Fruit fly (Drosophila melanogaster) whole organism, embryonic: ENCODE results near the gene CG10365.

Source experiments
- Blimp-1 ChIP-seq: fragments of 200-800 bp; sonication (Bioruptor generic); optimal IDR thresholded peaks from 3 replicates; lab custom pipeline; 2018; ENCODE audit warnings: missing biosample characterization, missing genetic modification characterization, mild to moderate bottlenecking, moderate library complexity, missing genetic modification reagents
- BtbVII ChIP-seq: fragments of 200-800 bp; sonication (Bioruptor generic); optimal IDR thresholded peaks from 3 replicates; lab custom pipeline; 2017; ENCODE audit warnings: missing biosample characterization, mild to moderate bottlenecking, missing genetic modification characterization
- CG10366 ChIP-seq: fragments of 200-800 bp; sonication (Bioruptor generic); IDR thresholded peaks from 2 replicates; pipeline ENCODE4 v1.3.6; 2022; ENCODE audit warnings: missing biosample characterization, missing genetic modification characterization
- CG12155 ChIP-seq: fragments of 200-800 bp; sonication (Bioruptor generic); optimal IDR thresholded peaks from 3 replicates; lab custom pipeline; 2016; ENCODE audit warnings: missing biosample characterization, missing genetic modification characterization
- CG12744 ChIP-seq: fragments of 200-800 bp; sonication (Bioruptor generic); optimal IDR thresholded peaks from 2 replicates; lab custom pipeline; 2016; ENCODE audit warnings: missing biosample characterization, missing genetic modification characterization
- CG13123 ChIP-seq: fragments of 200-800 bp; sonication (Bioruptor generic); optimal IDR thresholded peaks from 2 replicates; lab custom pipeline; 2016; ENCODE audit warnings: missing biosample characterization, missing genetic modification characterization
- CG14050 ChIP-seq: fragments of 200-800 bp; sonication (Bioruptor generic); IDR thresholded peaks from 3 replicates; pipeline ENCODE4 v1.3.6; 2022; ENCODE audit warnings: missing biosample characterization, missing genetic modification characterization
- CG14710 ChIP-seq: fragments of 200-800 bp; sonication (Bioruptor generic); optimal IDR thresholded peaks from 3 replicates; lab custom pipeline; 2019; ENCODE audit warnings: missing biosample characterization, mild to moderate bottlenecking, missing genetic modification characterization, moderate library complexity
- CG1647 ChIP-seq: fragments of 200-800 bp; sonication (Bioruptor generic); optimal IDR thresholded peaks from 3 replicates; lab custom pipeline; 2016; ENCODE audit warnings: missing biosample characterization, missing genetic modification characterization
- CG17829 ChIP-seq: fragments of 200-800 bp; optimal IDR thresholded peaks from 2 replicates; lab custom pipeline; 2019; ENCODE audit warnings: missing biosample characterization, mild to moderate bottlenecking, missing genetic modification characterization, moderate library complexity
- CG18011 ChIP-seq: fragments of 200-800 bp; sonication (Bioruptor generic); optimal IDR thresholded peaks from 2 replicates; lab custom pipeline; 2017; ENCODE audit warnings: missing biosample characterization, missing genetic modification characterization, mild to moderate bottlenecking, moderate library complexity, missing genotype
- CG18476 ChIP-seq: fragments of 200-800 bp; sonication (Bioruptor generic); optimal IDR thresholded peaks from 2 replicates; lab custom pipeline; 2016; ENCODE audit warnings: missing biosample characterization, mild to moderate bottlenecking, missing genetic modification characterization
- CG18599 ChIP-seq: fragments of 200-800 bp; sonication (Bioruptor generic); optimal IDR thresholded peaks from 3 replicates; lab custom pipeline; 2017; ENCODE audit warnings: missing biosample characterization, missing genetic modification characterization, mild to moderate bottlenecking, moderate library complexity, missing genetic modification reagents
- CG18619 ChIP-seq: fragments of 200-800 bp; sonication (Bioruptor generic); optimal IDR thresholded peaks from 3 replicates; lab custom pipeline; 2017; ENCODE audit warnings: missing biosample characterization, mild to moderate bottlenecking, missing genetic modification characterization
- CG2889 ChIP-seq: fragments of 200-800 bp; sonication (Bioruptor generic); IDR thresholded peaks from 3 replicates; pipeline ENCODE4 v1.3.6; 2022; ENCODE audit warnings: missing biosample characterization, missing genetic modification characterization
- CG30020 ChIP-seq: fragments of 200-800 bp; optimal IDR thresholded peaks from 2 replicates; lab custom pipeline; 2019; ENCODE audit warnings: missing biosample characterization, mild to moderate bottlenecking, missing genetic modification characterization, moderate library complexity
- CG3163 ChIP-seq: fragments of 200-800 bp; sonication (Bioruptor generic); optimal IDR thresholded peaks from 3 replicates; lab custom pipeline; 2016; ENCODE audit warnings: missing biosample characterization, missing genetic modification characterization
- CG32767 ChIP-seq: fragments of 200-800 bp; sonication (Bioruptor generic); IDR thresholded peaks from 2 replicates; pipeline ENCODE4 v1.3.6; 2022; ENCODE audit warnings: missing biosample characterization, missing genetic modification characterization
- CG32772 ChIP-seq: fragments of 200-800 bp; sonication (Bioruptor generic); IDR thresholded peaks from 2 replicates; pipeline ENCODE4 v1.3.6; 2022; ENCODE audit warnings: missing biosample characterization, missing genetic modification characterization
- CG5180 ChIP-seq: fragments of 200-800 bp; sonication (Bioruptor generic); optimal IDR thresholded peaks from 3 replicates; lab custom pipeline; 2017; ENCODE audit warnings: missing biosample characterization, missing genetic modification characterization, mild to moderate bottlenecking, moderate library complexity, missing genetic modification reagents
- CG6254 ChIP-seq: fragments of 200-800 bp; sonication (Bioruptor generic); optimal IDR thresholded peaks from 3 replicates; lab custom pipeline; 2017; ENCODE audit warnings: mild to moderate bottlenecking, missing biosample characterization, missing genetic modification reagents, missing genetic modification characterization
- CG7786 ChIP-seq: fragments of 200-800 bp; sonication (Bioruptor generic); optimal IDR thresholded peaks from 2 replicates; lab custom pipeline; 2016; ENCODE audit warnings: missing biosample characterization, missing genetic modification characterization
- CG9932 ChIP-seq: fragments of 200-800 bp; sonication (Bioruptor generic); IDR thresholded peaks from 2 replicates; pipeline ENCODE4 v1.3.6; 2022; ENCODE audit warnings: missing biosample characterization, missing genetic modification characterization
- Dbx ChIP-seq: fragments of 200-800 bp; sonication (Bioruptor generic); IDR thresholded peaks from 3 replicates; pipeline ENCODE4 v1.3.6; 2022; ENCODE audit warnings: missing biosample characterization, missing genetic modification characterization
- Ets65A ChIP-seq: fragments of 200-800 bp; sonication (Bioruptor generic); peaks from one replicate; lab custom pipeline; 2016; ENCODE audit warnings: missing biosample characterization, missing genetic modification characterization
- Fer1 ChIP-seq: fragments of 200-800 bp; sonication (Bioruptor generic); optimal IDR thresholded peaks from 2 replicates; lab custom pipeline; 2017; ENCODE audit warnings: missing biosample characterization, mild to moderate bottlenecking, missing genetic modification characterization
- Fer2 ChIP-seq: fragments of 200-800 bp; sonication (Bioruptor generic); optimal IDR thresholded peaks from 2 replicates; lab custom pipeline; 2018; ENCODE audit warnings: missing biosample characterization, mild to moderate bottlenecking, missing genetic modification characterization, moderate library complexity
- Hr51 ChIP-seq, 2 experiments: fragments of 200-800 bp; sonication (Bioruptor generic); optimal IDR thresholded peaks; 2 replicates in 1 of 2; 3 replicates in 1 of 2; lab custom pipeline; 2016 to 2018; ENCODE audit warnings: missing biosample characterization in 2 of 2, missing genetic modification characterization in 2 of 2, mild to moderate bottlenecking in 1 of 2, moderate library complexity in 1 of 2
- Jarid2 ChIP-seq: fragments of 200-800 bp; sonication (Bioruptor generic); optimal IDR thresholded peaks from 3 replicates; lab custom pipeline; 2017; ENCODE audit warnings: mild to moderate bottlenecking, missing biosample characterization, missing genetic modification reagents, missing genetic modification characterization
- Mad ChIP-seq: fragments of 200-800 bp; sonication (Bioruptor generic); optimal IDR thresholded peaks from 2 replicates; lab custom pipeline; 2016; ENCODE audit warnings: missing biosample characterization, missing genetic modification characterization
- Max ChIP-seq: fragments of 200-800 bp; sonication (Bioruptor generic); optimal IDR thresholded peaks from 2 replicates; lab custom pipeline; 2016; ENCODE audit warnings: missing biosample characterization, mild to moderate bottlenecking, missing genetic modification characterization
- Spps ChIP-seq: fragments of 200-800 bp; sonication (Bioruptor generic); optimal IDR thresholded peaks from 2 replicates; lab custom pipeline; 2018; ENCODE audit warnings: missing biosample characterization, mild to moderate bottlenecking, missing genetic modification characterization
- Vsx1 ChIP-seq: fragments of 200-800 bp; sonication (Bioruptor generic); optimal IDR thresholded peaks from 2 replicates; lab custom pipeline; 2017; ENCODE audit warnings: missing biosample characterization, mild to moderate bottlenecking, missing genetic modification characterization, missing genetic modification reagents
- caup ChIP-seq: fragments of 200-800 bp; sonication (Bioruptor generic); optimal IDR thresholded peaks from 3 replicates; lab custom pipeline; 2017; ENCODE audit warnings: missing biosample characterization, mild to moderate bottlenecking, missing genetic modification characterization, moderate library complexity; ENCODE audit not compliant: severe bottlenecking
- fru ChIP-seq: fragments of >200 bp; optimal IDR thresholded peaks from 2 replicates; lab custom pipeline; 2017
- gce ChIP-seq: fragments of 200-800 bp; sonication (Bioruptor generic); IDR thresholded peaks from 3 replicates; pipeline ENCODE4 v1.3.6; 2022; ENCODE audit warnings: missing biosample characterization, missing genetic modification characterization
- gt ChIP-seq: fragments of 200-800 bp; sonication (Bioruptor generic); IDR thresholded peaks from 2 replicates; pipeline ENCODE4 v1.3.6; 2022; ENCODE audit warnings: missing biosample characterization, missing genetic modification characterization
- lab ChIP-seq: fragments of 200-800 bp; sonication (Bioruptor generic); optimal IDR thresholded peaks from 3 replicates; lab custom pipeline; 2017; ENCODE audit warnings: missing biosample characterization, missing genetic modification characterization, mild to moderate bottlenecking, moderate library complexity, missing genetic modification reagents
- pho ChIP-seq: fragments of 200-800 bp; sonication (Bioruptor generic); optimal IDR thresholded peaks from 2 replicates; lab custom pipeline; 2016; ENCODE audit warnings: missing biosample characterization, missing genetic modification characterization
- prd ChIP-seq, 3 experiments: fragments of >200 bp in 2 of 3; fragments of 200-800 bp in 1 of 3; sonication (Bioruptor generic) in 1 of 3; optimal IDR thresholded peaks in 2 of 3; IDR thresholded peaks in 1 of 3; 2 replicates in 2 of 3; 3 replicates in 1 of 3; pipeline versions ENCODE4 v1.3.6 to Lab custom; 2017 to 2022; ENCODE audit warnings: missing biosample characterization in 1 of 3, missing genetic modification characterization in 1 of 3
- sc ChIP-seq, 3 experiments: fragments of >200 bp in 2 of 3; fragments of 200-800 bp in 1 of 3; sonication (Bioruptor generic) in 1 of 3; optimal IDR thresholded peaks; 2 replicates in 2 of 3; 3 replicates in 1 of 3; lab custom pipeline; 2017; ENCODE audit warnings: mild to moderate bottlenecking in 1 of 3, missing biosample characterization in 1 of 3, missing genetic modification characterization in 1 of 3, missing genetic modification reagents in 1 of 3
- schlank ChIP-seq: fragments of 200-800 bp; sonication (Bioruptor generic); optimal IDR thresholded peaks from 2 replicates; lab custom pipeline; 2018; ENCODE audit warnings: missing biosample characterization, mild to moderate bottlenecking, missing genetic modification characterization
- scrt ChIP-seq: fragments of 200-800 bp; sonication (Bioruptor generic); optimal IDR thresholded peaks from 2 replicates; lab custom pipeline; 2018; ENCODE audit warnings: missing biosample characterization, mild to moderate bottlenecking, missing genetic modification characterization, moderate library complexity
- sima ChIP-seq: fragments of 200-800 bp; sonication (Bioruptor generic); optimal IDR thresholded peaks from 2 replicates; lab custom pipeline; 2016; ENCODE audit warnings: missing biosample characterization, missing genetic modification characterization
- slou ChIP-seq: fragments of 200-800 bp; sonication (Bioruptor generic); optimal IDR thresholded peaks from 3 replicates; lab custom pipeline; 2016; ENCODE audit warnings: missing biosample characterization, missing genetic modification characterization
- sr ChIP-seq: fragments of 200-800 bp; sonication (Bioruptor generic); IDR thresholded peaks from 3 replicates; pipeline ENCODE4 v1.3.6; 2022; ENCODE audit warnings: missing biosample characterization, missing genetic modification characterization
- ssp ChIP-seq: fragments of 200-800 bp; sonication (Bioruptor generic); IDR thresholded peaks from 2 replicates; pipeline ENCODE4 v1.3.6; 2022; ENCODE audit warnings: missing biosample characterization, missing genetic modification characterization

The CG10365 gene

dm6 chr3R:23678349-23679193 is 44.6 kb upstream of the CG10365 start, which contains the start of gene GILT2 (continued):
- TF ChIP-seq CG14050 (GFP tag; lab: Robert Waterston, UW) (peak; percentile 83), ssp (GFP tag; lab: Robert Waterston, UW) (peak; percentile 81), Vsx1 (GFP tag; lab: Kevin White, UChicago) (peak; percentile 83), CG18599 (GFP tag; lab: Kevin White, UChicago) (peak; percentile 97), CG18619 (peak; percentile 89), CG9932 (GFP tag; lab: Robert Waterston, UW) (peak; percentile 83), CG30020 (peak; percentile 62), slou (GFP tag; lab: Kevin White, UChicago) (peak; percentile 57), caup (peak; percentile 93), sr (GFP tag; lab: Robert Waterston, UW) (peak; percentile 50; the same call in 2 of the 3 replicates), CG1647 (peak; percentile 9), CG18476 (GFP tag; lab: Kevin White, UChicago) (peak; percentile 86), Fer1 (GFP tag; lab: Kevin White, UChicago) (peak; percentile 95), pho (GFP tag; lab: Kevin White, UChicago) (peak; percentile 60), gce (GFP tag; lab: Robert Waterston, UW) (peak; percentile 85), CG12155 (GFP tag; lab: Kevin White, UChicago) (peak; percentile 78), sc (optimal IDR thresholded peaks at IDR 0.05; lab: Kevin White, UChicago) (no peak), sc (GFP tag; optimal IDR thresholded peaks at IDR 0.05; lab: Kevin White, UChicago) (peak; percentile 80), CG32772 (GFP tag; lab: Robert Waterston, UW) (peak; percentile 90), fru (lab: Kevin White, UChicago) (no peak), Hr51 (GFP tag; optimal IDR thresholded peaks at IDR 0.05; lab: Kevin White, UChicago) (peak; percentile 78 to 95), Spps (tag; lab: Kevin White, UChicago) (peak; percentile 84), CG12744 (GFP tag; lab: Kevin White, UChicago) (peak; percentile 49), sima (GFP tag; lab: Kevin White, UChicago) (no peak), CG3163 (GFP tag; lab: Kevin White, UChicago) (no peak), Fer2 (peak; percentile 86), CG6254 (GFP tag; lab: Kevin White, UChicago) (peak; percentile 81), CG7786 (GFP tag; lab: Kevin White, UChicago) (peak; percentile 13), Blimp-1 (GFP tag; lab: Kevin White, UChicago) (peak; percentile 94), schlank (tag; lab: Kevin White, UChicago) (peak; percentile 53), CG18011 (GFP tag; lab: Kevin White, UChicago) (peak; percentile 78), Mad (GFP tag; lab: Kevin White, UChicago) (peak; percentile 75), CG5180 (GFP tag; lab: Kevin White, UChicago) (peak; percentile 83), lab (GFP tag; lab: Kevin White, UChicago) (peak; percentile 97), CG17829 (tag; lab: Kevin White, UChicago) (peak; percentile 92), CG10366 (GFP tag; lab: Robert Waterston, UW) (peak; percentile 88), CG2889 (GFP tag; lab: Robert Waterston, UW) (peak; percentile 77; the same call in 2 of the 3 replicates), gt (GFP tag; lab: Robert Waterston, UW) (peak; percentile 76), Max (GFP tag; lab: Kevin White, UChicago) (peak; percentile 90), Jarid2 (GFP tag; lab: Kevin White, UChicago) (peak; percentile 71), CG14710 (peak; percentile 90), CG32767 (GFP tag; lab: Robert Waterston, UW) (peak; percentile 94), scrt (GFP tag; lab: Kevin White, UChicago) (peak; percentile 82), Ets65A (GFP tag; lab: Kevin White, UChicago) (peak; percentile 1), CG13123 (GFP tag; lab: Kevin White, UChicago) (peak; percentile 54), Dbx (GFP tag; lab: Robert Waterston, UW) (peak; percentile 93), BtbVII (GFP tag; lab: Kevin White, UChicago) (peak; percentile 90), prd (optimal IDR thresholded peaks at IDR 0.05; lab: Kevin White, UChicago) (no peak), prd (GFP tag; IDR thresholded peaks at IDR 0.05; lab: Robert Waterston, UW) (peak; percentile 95)
